Fruit fly (Drosophila melanogaster): ENCODE results near the gene CG4465.

The CG4465 gene

dm6 chr3R:19915312-19915711, 2.3 kb downstream of the CG4465 start, which contains the start of the genes Xport-A and Xport-B:
Xport-A (minus strand) TSS chr3R:19915412.
Xport-B (minus strand) TSS chr3R:19915412.
- TF ChIP-seq Dll (optimal IDR thresholded peaks at IDR 0.05) (no peak), pan (optimal IDR thresholded peaks at IDR 0.05) (no peak), CG8478 (optimal IDR thresholded peaks at IDR 0.05) (no peak), EcR (GFP tag; optimal IDR thresholded peaks at IDR 0.05) (no peak), psq (optimal IDR thresholded peaks at IDR 0.05) (no peak), usp (GFP tag; optimal IDR thresholded peaks at IDR 0.05) (no peak)

dm6 chr3R:19911030-19911429, 6.6 kb downstream of the CG4465 start:
- no peak for TF ChIP-seq EcR (GFP tag; optimal IDR thresholded peaks at IDR 0.05)
- TF ChIP-seq pan (optimal IDR thresholded peaks at IDR 0.05) = no peak
- no peak for TF ChIP-seq usp (GFP tag; optimal IDR thresholded peaks at IDR 0.05)
- TF ChIP-seq Dll (optimal IDR thresholded peaks at IDR 0.05) = no peak
- TF ChIP-seq psq (optimal IDR thresholded peaks at IDR 0.05) = no peak
- no peak for TF ChIP-seq CG8478 (optimal IDR thresholded peaks at IDR 0.05)

dm6 chr3R:19910302-19911029, 7.2 kb downstream of the CG4465 start:
- TF ChIP-seq EcR (GFP tag; optimal IDR thresholded peaks at IDR 0.05) (no peak), Dll (optimal IDR thresholded peaks at IDR 0.05) (no peak), usp (GFP tag; optimal IDR thresholded peaks at IDR 0.05) (no peak), CG8478 (optimal IDR thresholded peaks at IDR 0.05) (no peak), psq (optimal IDR thresholded peaks at IDR 0.05) (no peak), pan (optimal IDR thresholded peaks at IDR 0.05) (no peak)

- TF ChIP-seq pan (optimal IDR thresholded peaks at IDR 0.05) (no peak), Dll (optimal IDR thresholded peaks at IDR 0.05) (no peak), usp (GFP tag; optimal IDR thresholded peaks at IDR 0.05) (no peak), psq (optimal IDR thresholded peaks at IDR 0.05) (no peak), CG8478 (optimal IDR thresholded peaks at IDR 0.05) (no peak), EcR (GFP tag; optimal IDR thresholded peaks at IDR 0.05) (no peak)
Measured at dm6 chr3R:19909541-19910182, 8.0 kb downstream of the CG4465 start.

dm6 chr3R:19908863-19909343, 8.7 kb downstream of the CG4465 start:
- no peak for TF ChIP-seq usp (GFP tag; optimal IDR thresholded peaks at IDR 0.05)
- no peak for TF ChIP-seq Dll (optimal IDR thresholded peaks at IDR 0.05)
- TF ChIP-seq EcR (GFP tag; optimal IDR thresholded peaks at IDR 0.05) = no peak
- no peak for TF ChIP-seq pan (optimal IDR thresholded peaks at IDR 0.05)
- TF ChIP-seq psq (optimal IDR thresholded peaks at IDR 0.05) = no peak
- no peak for TF ChIP-seq CG8478 (optimal IDR thresholded peaks at IDR 0.05)

- TF ChIP-seq Dll (optimal IDR thresholded peaks at IDR 0.05) = no peak
- TF ChIP-seq CG8478 (optimal IDR thresholded peaks at IDR 0.05) = no peak
- TF ChIP-seq psq (optimal IDR thresholded peaks at IDR 0.05) = no peak
- no peak for TF ChIP-seq usp (GFP tag; optimal IDR thresholded peaks at IDR 0.05)
- no peak for TF ChIP-seq pan (optimal IDR thresholded peaks at IDR 0.05)
- no peak for TF ChIP-seq EcR (GFP tag; optimal IDR thresholded peaks at IDR 0.05)
Measured at dm6 chr3R:19905932-19906439, 11.7 kb downstream of the CG4465 start.

- TF ChIP-seq usp (GFP tag; optimal IDR thresholded peaks at IDR 0.05) (no peak), psq (optimal IDR thresholded peaks at IDR 0.05) (no peak), Dll (optimal IDR thresholded peaks at IDR 0.05) (no peak), EcR (GFP tag; optimal IDR thresholded peaks at IDR 0.05) (no peak), CG8478 (optimal IDR thresholded peaks at IDR 0.05) (no peak)
Measured at dm6 chr3R:19904865-19905373, 12.7 kb downstream of the CG4465 start, which contains the start of the genes Surf6 and RhoGAP92B. Surf6 (minus strand) TSS chr3R:19904868. RhoGAP92B (plus strand) TSS chr3R:19905164.

dm6 chr3R:19902926-19903739, 14.5 kb downstream of the CG4465 start, which contains the start of gene ClpX:
ClpX (minus strand) TSS chr3R:19903689.
- TF ChIP-seq usp (GFP tag; optimal IDR thresholded peaks at IDR 0.05) (no peak), pan (optimal IDR thresholded peaks at IDR 0.05) (no peak), EcR (GFP tag; optimal IDR thresholded peaks at IDR 0.05) (no peak), psq (optimal IDR thresholded peaks at IDR 0.05) (no peak), CG8478 (optimal IDR thresholded peaks at IDR 0.05) (no peak), Dll (optimal IDR thresholded peaks at IDR 0.05) (no peak)

dm6 chr3R:19902328-19902727, 15.3 kb downstream of the CG4465 start:
- no peak for TF ChIP-seq Dll (optimal IDR thresholded peaks at IDR 0.05)
- no peak for TF ChIP-seq EcR (GFP tag; optimal IDR thresholded peaks at IDR 0.05)
- no peak for TF ChIP-seq CG8478 (optimal IDR thresholded peaks at IDR 0.05)
- no peak for TF ChIP-seq psq (optimal IDR thresholded peaks at IDR 0.05)
- no peak for TF ChIP-seq usp (GFP tag; optimal IDR thresholded peaks at IDR 0.05)
- no peak for TF ChIP-seq pan (optimal IDR thresholded peaks at IDR 0.05)

dm6 chr3R:19901742-19902141, 15.9 kb downstream of the CG4465 start:
- TF ChIP-seq usp (GFP tag; optimal IDR thresholded peaks at IDR 0.05) (no peak), Dll (optimal IDR thresholded peaks at IDR 0.05) (no peak), pan (optimal IDR thresholded peaks at IDR 0.05) (no peak), EcR (GFP tag; optimal IDR thresholded peaks at IDR 0.05) (no peak), psq (optimal IDR thresholded peaks at IDR 0.05) (no peak), CG8478 (optimal IDR thresholded peaks at IDR 0.05) (no peak)

dm6 chr3R:19895305-19895704, 22.3 kb downstream of the CG4465 start:
- no peak for TF ChIP-seq usp (GFP tag; optimal IDR thresholded peaks at IDR 0.05)
- TF ChIP-seq EcR (GFP tag; optimal IDR thresholded peaks at IDR 0.05) = no peak
- TF ChIP-seq CG8478 (optimal IDR thresholded peaks at IDR 0.05) = no peak
- no peak for TF ChIP-seq Dll (optimal IDR thresholded peaks at IDR 0.05)
